Fruit fly (Drosophila melanogaster) whole organism, embryonic: ENCODE data around the gene vir-1.
A peak's percentile ranks its signal among the peaks of the same experiment; 100 is the strongest.

ENCODE experiments used
- ATbp ChIP-seq: fragments of 200-800 bp; sonication (Bioruptor generic); optimal IDR thresholded peaks from 2 replicates; lab custom pipeline; 2017; ENCODE audit warnings: missing biosample characterization, mild to moderate bottlenecking, missing genetic modification characterization, missing genetic modification reagents
- Abd-B ChIP-seq: fragments of 200-800 bp; sonication (Bioruptor generic); optimal IDR thresholded peaks from 2 replicates; lab custom pipeline; 2018; ENCODE audit warnings: missing biosample characterization, mild to moderate bottlenecking, missing genetic modification characterization, moderate library complexity
- Blimp-1 ChIP-seq: fragments of 200-800 bp; sonication (Bioruptor generic); optimal IDR thresholded peaks from 3 replicates; lab custom pipeline; 2018; ENCODE audit warnings: missing biosample characterization, missing genetic modification characterization, mild to moderate bottlenecking, moderate library complexity, missing genetic modification reagents
- CG11085 ChIP-seq: fragments of 200-800 bp; sonication (Bioruptor generic); IDR thresholded peaks from 2 replicates; pipeline ENCODE4 v1.3.6; 2022; ENCODE audit warnings: missing biosample characterization, missing genetic modification characterization
- CG11723 ChIP-seq: fragments of 200-800 bp; sonication (Bioruptor generic); optimal IDR thresholded peaks from 2 replicates; lab custom pipeline; 2017; ENCODE audit warnings: missing biosample characterization, mild to moderate bottlenecking, missing genetic modification characterization
- CG12219 ChIP-seq: fragments of 200-800 bp; sonication (Bioruptor generic); optimal IDR thresholded peaks from 3 replicates; lab custom pipeline; 2018; ENCODE audit warnings: missing biosample characterization, mild to moderate bottlenecking, missing genetic modification characterization
- CG13296 ChIP-seq: fragments of 200-800 bp; sonication (Bioruptor generic); optimal IDR thresholded peaks from 3 replicates; lab custom pipeline; 2018; ENCODE audit warnings: missing biosample characterization, mild to moderate bottlenecking, missing genetic modification characterization
- CG13424 ChIP-seq: fragments of 200-800 bp; sonication (Bioruptor generic); optimal IDR thresholded peaks from 2 replicates; lab custom pipeline; 2019; ENCODE audit warnings: missing biosample characterization, mild to moderate bottlenecking, missing genetic modification characterization, moderate library complexity
- CG15601 ChIP-seq: fragments of 200-800 bp; sonication (Bioruptor generic); optimal IDR thresholded peaks from 3 replicates; lab custom pipeline; 2019; ENCODE audit warnings: missing biosample characterization, mild to moderate bottlenecking, missing genetic modification characterization, moderate library complexity
- CG15696 ChIP-seq: fragments of 200-800 bp; sonication (Bioruptor generic); optimal IDR thresholded peaks from 2 replicates; lab custom pipeline; 2019; ENCODE audit warnings: missing biosample characterization, mild to moderate bottlenecking, missing genetic modification characterization, moderate library complexity
- CG17568 ChIP-seq: fragments of 200-800 bp; sonication (Bioruptor generic); optimal IDR thresholded peaks from 2 replicates; lab custom pipeline; 2018; ENCODE audit warnings: missing biosample characterization, mild to moderate bottlenecking, missing genetic modification characterization, moderate library complexity
- CG2199 ChIP-seq: fragments of 200-800 bp; sonication (Bioruptor generic); IDR thresholded peaks from 3 replicates; pipeline ENCODE4 v1.3.6; 2022; ENCODE audit warnings: missing biosample characterization, missing genetic modification characterization
- CG2678 ChIP-seq: fragments of 200-800 bp; sonication (Bioruptor generic); optimal IDR thresholded peaks from 3 replicates; lab custom pipeline; 2019; ENCODE audit warnings: missing biosample characterization, mild to moderate bottlenecking, missing genetic modification characterization, moderate library complexity
- CG33557 ChIP-seq: fragments of 200-800 bp; sonication (Bioruptor generic); optimal IDR thresholded peaks from 2 replicates; lab custom pipeline; 2019; ENCODE audit warnings: missing biosample characterization, mild to moderate bottlenecking, missing genetic modification characterization, moderate library complexity
- CG34376 ChIP-seq: fragments of 200-800 bp; sonication (Bioruptor generic); optimal IDR thresholded peaks from 2 replicates; lab custom pipeline; 2018; ENCODE audit warnings: missing biosample characterization, mild to moderate bottlenecking, missing genetic modification characterization
- CG4328 ChIP-seq: fragments of 200-800 bp; sonication (Bioruptor generic); optimal IDR thresholded peaks from 3 replicates; lab custom pipeline; 2017; ENCODE audit warnings: missing biosample characterization, missing genetic modification reagents, missing genetic modification characterization
- CG4360 ChIP-seq: fragments of 200-800 bp; sonication (Bioruptor generic); IDR thresholded peaks from 2 replicates; pipeline ENCODE4 v1.3.6; 2022; ENCODE audit warnings: missing biosample characterization, missing genetic modification characterization
- CG4707 ChIP-seq: fragments of 200-800 bp; sonication (Bioruptor generic); optimal IDR thresholded peaks from 2 replicates; lab custom pipeline; 2018; ENCODE audit warnings: missing biosample characterization, mild to moderate bottlenecking, missing genetic modification characterization, moderate library complexity
- CG7556 ChIP-seq: fragments of 200-800 bp; sonication (Bioruptor generic); optimal IDR thresholded peaks from 2 replicates; lab custom pipeline; 2017; ENCODE audit warnings: missing biosample characterization, mild to moderate bottlenecking, missing genetic modification characterization
- CG8478 ChIP-seq: fragments of >200 bp; optimal IDR thresholded peaks from 2 replicates; lab custom pipeline; 2018
- CG8924 ChIP-seq: fragments of 200-800 bp; optimal IDR thresholded peaks from 3 replicates; lab custom pipeline; 2019; ENCODE audit warnings: missing biosample characterization, mild to moderate bottlenecking, missing genetic modification characterization, moderate library complexity
- CrebB ChIP-seq: fragments of 200-800 bp; sonication (Bioruptor generic); optimal IDR thresholded peaks from 3 replicates; lab custom pipeline; 2018; ENCODE audit warnings: missing biosample characterization, mild to moderate bottlenecking, missing genetic modification characterization
- E2f2 ChIP-seq: fragments of 200-800 bp; sonication (Bioruptor generic); IDR thresholded peaks from 2 replicates; pipeline ENCODE4 v1.3.6; 2022; ENCODE audit warnings: missing biosample characterization, missing genetic modification characterization
- HmgD ChIP-seq: fragments of 200-800 bp; sonication (Bioruptor generic); optimal IDR thresholded peaks from 3 replicates; lab custom pipeline; 2016; ENCODE audit warnings: missing biosample characterization, missing genetic modification characterization
- Hmr ChIP-seq: fragments of 200-800 bp; sonication (Bioruptor generic); optimal IDR thresholded peaks from 3 replicates; lab custom pipeline; 2017; ENCODE audit warnings: mild to moderate bottlenecking, missing biosample characterization, missing genetic modification reagents, missing genetic modification characterization
- Med ChIP-seq: fragments of 200-800 bp; sonication (Bioruptor generic); peaks from one replicate; lab custom pipeline; 2016; ENCODE audit warnings: missing biosample characterization, missing genetic modification characterization, mild to moderate bottlenecking, inconsistent platforms, moderate library complexity
- Nf-YC ChIP-seq: fragments of 200-800 bp; optimal IDR thresholded peaks from 3 replicates; lab custom pipeline; 2019; ENCODE audit warnings: missing biosample characterization, mild to moderate bottlenecking, missing genetic modification characterization, moderate library complexity
- Scr ChIP-seq: fragments of 200-800 bp; sonication (Bioruptor generic); IDR thresholded peaks from 2 replicates; pipeline ENCODE4 v1.3.6; 2022; ENCODE audit warnings: missing biosample characterization, missing genetic modification characterization; ENCODE audit not compliant: partially characterized antibody
- Ssrp ChIP-seq: fragments of 200-800 bp; sonication (Bioruptor generic); optimal IDR thresholded peaks from 2 replicates; lab custom pipeline; 2018; ENCODE audit warnings: missing biosample characterization, mild to moderate bottlenecking, missing genetic modification characterization, moderate library complexity
- abd-A ChIP-seq: fragments of 200-800 bp; sonication (Bioruptor generic); optimal IDR thresholded peaks from 3 replicates; lab custom pipeline; 2019; ENCODE audit warnings: missing biosample characterization, mild to moderate bottlenecking, missing genetic modification characterization, moderate library complexity
- ash1 ChIP-seq: fragments of 200-800 bp; sonication (Bioruptor generic); optimal IDR thresholded peaks from 2 replicates; lab custom pipeline; 2018; ENCODE audit warnings: missing biosample characterization, mild to moderate bottlenecking, missing genetic modification characterization
- cg ChIP-seq: fragments of 200-800 bp; sonication (Bioruptor generic); optimal IDR thresholded peaks from 3 replicates; lab custom pipeline; 2019; ENCODE audit warnings: missing biosample characterization, mild to moderate bottlenecking, missing genetic modification characterization, moderate library complexity
- gcm ChIP-seq: fragments of 200-800 bp; sonication (Bioruptor generic); optimal IDR thresholded peaks from 2 replicates; lab custom pipeline; 2019; ENCODE audit warnings: missing biosample characterization, mild to moderate bottlenecking, missing genetic modification characterization, moderate library complexity
- lab ChIP-seq: fragments of 200-800 bp; sonication (Bioruptor generic); optimal IDR thresholded peaks from 3 replicates; lab custom pipeline; 2017; ENCODE audit warnings: missing biosample characterization, missing genetic modification characterization, mild to moderate bottlenecking, moderate library complexity, missing genetic modification reagents
- lola ChIP-seq, 3 experiments: fragments of >200 bp in 2 of 3; fragments of 200-800 bp in 1 of 3; sonication (Bioruptor generic) in 1 of 3; optimal IDR thresholded peaks; 2 replicates each; lab custom pipeline; 2017 to 2019; ENCODE audit warnings: missing biosample characterization in 3 of 3, missing genetic modification characterization in 3 of 3, mild to moderate bottlenecking in 1 of 3, moderate library complexity in 1 of 3
- luna ChIP-seq: fragments of 200-800 bp; sonication (Bioruptor generic); optimal IDR thresholded peaks from 2 replicates; lab custom pipeline; 2016; ENCODE audit warnings: missing biosample characterization, missing genetic modification characterization
- mirr ChIP-seq: fragments of 200-800 bp; sonication (Bioruptor generic); optimal IDR thresholded peaks from 3 replicates; lab custom pipeline; 2018; ENCODE audit warnings: missing biosample characterization, mild to moderate bottlenecking, missing genetic modification characterization
- nerfin-1 ChIP-seq: fragments of 200-800 bp; sonication (Bioruptor generic); optimal IDR thresholded peaks from 3 replicates; lab custom pipeline; 2019; ENCODE audit warnings: missing biosample characterization, mild to moderate bottlenecking, missing genetic modification characterization, moderate library complexity
- nom ChIP-seq: fragments of 200-800 bp; sonication (Bioruptor generic); optimal IDR thresholded peaks from 2 replicates; lab custom pipeline; 2017; ENCODE audit warnings: missing biosample characterization, missing genetic modification characterization, mild to moderate bottlenecking, moderate library complexity, missing genetic modification reagents
- phol ChIP-seq: fragments of 200-800 bp; sonication (Bioruptor generic); optimal IDR thresholded peaks from 3 replicates; lab custom pipeline; 2018; ENCODE audit warnings: missing biosample characterization, mild to moderate bottlenecking, missing genetic modification characterization, moderate library complexity
- prd ChIP-seq, 3 experiments: fragments of >200 bp in 2 of 3; fragments of 200-800 bp in 1 of 3; sonication (Bioruptor generic) in 1 of 3; optimal IDR thresholded peaks in 2 of 3; IDR thresholded peaks in 1 of 3; 2 replicates in 2 of 3; 3 replicates in 1 of 3; pipeline versions ENCODE4 v1.3.6 to Lab custom; 2017 to 2022; ENCODE audit warnings: missing biosample characterization in 1 of 3, missing genetic modification characterization in 1 of 3
- sens ChIP-seq: fragments of 200-800 bp; sonication (Bioruptor generic); peaks from one replicate; lab custom pipeline; 2016; ENCODE audit warnings: missing biosample characterization, missing genetic modification characterization
- stwl ChIP-seq: fragments of 200-800 bp; sonication (Bioruptor generic); optimal IDR thresholded peaks from 3 replicates; lab custom pipeline; 2018; ENCODE audit warnings: missing biosample characterization, mild to moderate bottlenecking, missing genetic modification characterization, moderate library complexity
- usp ChIP-seq: fragments of >200 bp; optimal IDR thresholded peaks from 2 replicates; lab custom pipeline; 2017; ENCODE audit warnings: missing biosample characterization, missing genetic modification characterization
- wek ChIP-seq: fragments of 200-800 bp; sonication (Bioruptor generic); optimal IDR thresholded peaks from 3 replicates; lab custom pipeline; 2018; ENCODE audit warnings: missing biosample characterization, mild to moderate bottlenecking, missing genetic modification characterization, moderate library complexity
- zen2 ChIP-seq: fragments of 200-800 bp; sonication (Bioruptor generic); IDR thresholded peaks from 3 replicates; pipeline ENCODE4 v1.3.6; 2022; ENCODE audit warnings: missing biosample characterization, missing genetic modification characterization; ENCODE audit not compliant: partially characterized antibody
- zfh1 ChIP-seq: fragments of 200-800 bp; sonication (Bioruptor generic); IDR thresholded peaks from 3 replicates; pipeline ENCODE4 v1.3.6; 2022; ENCODE audit warnings: missing biosample characterization, missing genetic modification characterization

vir-1 gene

dm6 chr2L:12457715-12458114 is 34.5 kb upstream of the vir-1 start (continued):
- TF ChIP-seq CG2199 (0 out of 3 replicates have a peak, but pooled peaks have one; percentile 25), zfh1 (GFP tag; lab: Robert Waterston, UW) (peak; percentile 19; the same call in 1 of the 3 replicates), sens (GFP tag; lab: Kevin White, UChicago) (peak; percentile 32), HmgD (GFP tag; lab: Kevin White, UChicago) (peak; percentile 9), CG7556 (no peak), ash1 (GFP tag; lab: Kevin White, UChicago) (no peak)

dm6 chr2L:12457201-12457600 is 34.0 kb upstream of the vir-1 start:
- peak; percentile 25 for TF ChIP-seq stwl (tag; lab: Kevin White, UChicago)
- peak; percentile 2 for TF ChIP-seq CG15601 (tag; lab: Kevin White, UChicago)
- peak; percentile 72 for TF ChIP-seq Med (GFP tag; lab: Kevin White, UChicago)
- TF ChIP-seq Blimp-1 (GFP tag; lab: Kevin White, UChicago): peak; percentile 59
- peak; percentile 67 for TF ChIP-seq CG4360 (GFP tag; lab: Robert Waterston, UW)
- TF ChIP-seq Scr: 0 out of 2 replicates have a peak, but pooled peaks have one; percentile 12
- TF ChIP-seq CG8924: peak; percentile 48
- TF ChIP-seq cg (GFP tag; lab: Kevin White, UChicago): peak; percentile 97
- TF ChIP-seq CG4707 (GFP tag; lab: Kevin White, UChicago): peak; percentile 1
- peak; percentile 6 for TF ChIP-seq CG8478 (lab: Kevin White, UChicago)
- peak; percentile 17 for TF ChIP-seq CrebB (tag; lab: Kevin White, UChicago)
- TF ChIP-seq zen2 (GFP tag; lab: Robert Waterston, UW): 0 out of 3 replicates have a peak, but pooled peaks have one; percentile 25
- TF ChIP-seq CG13424: peak; percentile 0
- TF ChIP-seq Hmr (GFP tag; lab: Kevin White, UChicago): peak; percentile 20
- peak; percentile 23 for TF ChIP-seq gcm (GFP tag; lab: Kevin White, UChicago)
- TF ChIP-seq Ssrp: no peak
- TF ChIP-seq Nf-YC (tag; lab: Kevin White, UChicago): peak; percentile 28
- TF ChIP-seq CG13296 (GFP tag; lab: Kevin White, UChicago): peak; percentile 10
- TF ChIP-seq nom (GFP tag; lab: Kevin White, UChicago): peak; percentile 8
- peak; percentile 22 for TF ChIP-seq lab
- no peak for TF ChIP-seq prd (optimal IDR thresholded peaks at IDR 0.05; lab: Kevin White, UChicago)
- TF ChIP-seq prd (GFP tag; IDR thresholded peaks at IDR 0.05; lab: Robert Waterston, UW): no peak
- peak; percentile 42 for TF ChIP-seq CG33557 (GFP tag; lab: Kevin White, UChicago)
- no peak for TF ChIP-seq usp (GFP tag; lab: Kevin White, UChicago)
- TF ChIP-seq mirr: peak; percentile 11
- peak; percentile 24; the same call in 1 of the 2 replicates for TF ChIP-seq E2f2 (GFP tag; lab: Robert Waterston, UW)
- TF ChIP-seq wek (GFP tag; lab: Kevin White, UChicago): peak; percentile 36
- TF ChIP-seq CG4328 (GFP tag; lab: Kevin White, UChicago): peak; percentile 8
- peak; percentile 17 for TF ChIP-seq ATbp (GFP tag; lab: Kevin White, UChicago)
- TF ChIP-seq CG34376 (GFP tag; lab: Kevin White, UChicago): peak; percentile 22
- TF ChIP-seq CG15696 (tag; lab: Kevin White, UChicago): peak; percentile 18
- peak; percentile 17 for TF ChIP-seq nerfin-1 (tag; lab: Kevin White, UChicago)
- TF ChIP-seq CG11085 (GFP tag; lab: Robert Waterston, UW): no peak
- TF ChIP-seq CG12219 (GFP tag; lab: Kevin White, UChicago): peak; percentile 28
- TF ChIP-seq CG11723 (GFP tag; lab: Kevin White, UChicago): no peak
- TF ChIP-seq lola (GFP tag; optimal IDR thresholded peaks at IDR 0.05; lab: Kevin White, UChicago): peak in 1 of 3 experiments; percentile 43
- no peak for TF ChIP-seq CG17568 (GFP tag; lab: Kevin White, UChicago)
- TF ChIP-seq abd-A (tag; lab: Kevin White, UChicago): no peak
- TF ChIP-seq CG2678: peak; percentile 1
- TF ChIP-seq Abd-B: no peak
- no peak for TF ChIP-seq phol (tag; lab: Kevin White, UChicago)
- no peak for TF ChIP-seq luna (GFP tag; lab: Kevin White, UChicago)
